Worm (Caenorhabditis elegans) whole organism, midembryonic: ENCODE measurements around the gene BE10.3.

Experiments
- T22C8.4 ChIP-seq: fragments of 200-800 bp; sonication (Bioruptor generic); IDR thresholded peaks from 2 replicates; pipeline ENCODE4 v1.3.6; 2022; ENCODE audit warnings: missing genetic modification characterization, missing compliant biosample characterization
- flt-1 ChIP-seq: fragments of 200-800 bp; sonication (Bioruptor generic); IDR thresholded peaks from 2 replicates; pipeline ENCODE4 v1.3.6; 2022; ENCODE audit warnings: missing genetic modification characterization, missing compliant biosample characterization

ce11 chrIII:12784854-12785253 is 23.0 kb upstream of the BE10.3 start, which contains the start of gene lgc-37:
- no peak for TF ChIP-seq flt-1 (GFP tag; lab: Robert Waterston, UW)
- TF ChIP-seq T22C8.4 (GFP tag; lab: Robert Waterston, UW), result no peak
